Worm (Caenorhabditis elegans) whole organism, L4 larva: ENCODE results near the gene cand-1.
A peak's percentile ranks its signal among the peaks of the same experiment; 100 is the strongest.

Source experiments
- F10B5.3 ChIP-seq: sonication (generic microtip); optimal IDR thresholded peaks from 2 replicates; lab custom pipeline; 2016; ENCODE audit warnings: mild to moderate bottlenecking, missing genetic modification characterization, missing compliant biosample characterization
- T26A8.4 ChIP-seq: fragments of 200-800 bp; sonication (Bioruptor generic); IDR thresholded peaks from 2 replicates; pipeline ENCODE4 v1.3.6; 2022; ENCODE audit warnings: missing genetic modification characterization, missing compliant biosample characterization
- Y5F2A.4 ChIP-seq: fragments of 200-800 bp; sonication (Bioruptor generic); optimal IDR thresholded peaks from 2 replicates; lab custom pipeline; 2018; ENCODE audit warnings: mild to moderate bottlenecking, missing genetic modification characterization, missing compliant biosample characterization
- aha-1 ChIP-seq: fragments of 150-350 bp; peaks from one replicate; lab custom pipeline; 2014; ENCODE audit warnings: missing biosample characterization, missing genetic modification characterization
- ama-1 ChIP-seq: fragments of 150-350 bp; optimal IDR thresholded peaks from 2 replicates; lab custom pipeline; 2014; ENCODE audit warnings: inconsistent platforms, mixed read lengths
- arid-1 ChIP-seq: fragments of 200-800 bp; sonication (Bioruptor generic); conservative IDR thresholded peaks from 2 replicates; pipeline ENCODE4 v1.3.6; 2022; ENCODE audit warnings: missing genetic modification reagents, missing genetic modification characterization, missing compliant biosample characterization
- ceh-28 ChIP-seq: fragments of 150-350 bp; optimal IDR thresholded peaks from 2 replicates; lab custom pipeline; 2014; ENCODE audit warnings: missing biosample characterization, missing genetic modification reagents, missing genetic modification characterization
- ctbp-1 ChIP-seq: fragments of 200-800 bp; sonication (Bioruptor generic); IDR thresholded peaks from 2 replicates; pipeline ENCODE4 v1.3.6; 2022; ENCODE audit warnings: missing genetic modification reagents, missing genetic modification characterization, missing compliant biosample characterization
- daf-12 ChIP-seq: fragments of 150-350 bp; optimal IDR thresholded peaks from 2 replicates; lab custom pipeline; 2014; ENCODE audit warnings: missing biosample characterization, missing genetic modification reagents, missing genetic modification characterization
- daf-19 ChIP-seq: fragments of 200-800 bp; sonication (Bioruptor generic); conservative IDR thresholded peaks from 2 replicates; pipeline ENCODE4 v1.3.6; 2022; ENCODE audit warnings: missing genetic modification characterization, missing compliant biosample characterization
- dmd-6 ChIP-seq: fragments of 200-800 bp; sonication (Bioruptor generic); IDR thresholded peaks from 2 replicates; pipeline ENCODE4 v1.3.6; 2022; ENCODE audit warnings: missing genetic modification reagents, missing genetic modification characterization, missing compliant biosample characterization
- dmd-8 ChIP-seq: fragments of 200-800 bp; sonication (Bioruptor generic); IDR thresholded peaks from 2 replicates; pipeline ENCODE4 v1.3.6; 2022; ENCODE audit warnings: missing genetic modification characterization, missing compliant biosample characterization
- dpl-1 ChIP-seq: fragments of 150-350 bp; optimal IDR thresholded peaks from 2 replicates; lab custom pipeline; 2014; ENCODE audit warnings: missing biosample characterization, missing genetic modification reagents, missing genetic modification characterization
- duxl-1 ChIP-seq: sonication (generic microtip); optimal IDR thresholded peaks from 2 replicates; lab custom pipeline; 2016; ENCODE audit warnings: mild to moderate bottlenecking, missing genetic modification characterization, moderate library complexity, missing compliant biosample characterization; ENCODE audit not compliant: poor library complexity
- hlh-11 ChIP-seq: fragments of 200-800 bp; sonication (Bioruptor generic); optimal IDR thresholded peaks from 2 replicates; lab custom pipeline; 2018; ENCODE audit warnings: mild to moderate bottlenecking, missing genetic modification characterization, missing compliant biosample characterization
- hlh-30 ChIP-seq: sonication (generic microtip); optimal IDR thresholded peaks from 2 replicates; lab custom pipeline; 2017; ENCODE audit warnings: antibody characterized with exemption, mild to moderate bottlenecking, missing genetic modification characterization, missing compliant biosample characterization; ENCODE audit not compliant: insufficient read depth
- mdl-1 ChIP-seq, 2 experiments: fragments of 150-350 bp in 1 of 2; sonication (generic microtip) in 1 of 2; optimal IDR thresholded peaks; 2 replicates each; lab custom pipeline; 2014 to 2017; ENCODE audit warnings: missing biosample characterization in 2 of 2, missing genetic modification characterization in 2 of 2
- mes-2 ChIP-seq: sonication (generic microtip); optimal IDR thresholded peaks from 2 replicates; lab custom pipeline; 2016; ENCODE audit warnings: missing genotype, mild to moderate bottlenecking, missing genetic modification characterization, missing compliant biosample characterization; ENCODE audit not compliant: poor library complexity, severe bottlenecking
- mxl-2 ChIP-seq: fragments of 200-800 bp; sonication (Bioruptor generic); conservative IDR thresholded peaks from 2 replicates; pipeline ENCODE4 v1.3.6; 2022; ENCODE audit warnings: missing genetic modification reagents, missing genetic modification characterization, missing compliant biosample characterization
- nhr-102 ChIP-seq: sonication (generic microtip); optimal IDR thresholded peaks from 2 replicates; lab custom pipeline; 2016; ENCODE audit warnings: mild to moderate bottlenecking, missing genetic modification characterization, moderate library complexity, missing compliant biosample characterization
- nhr-28 ChIP-seq: fragments of 150-350 bp; optimal IDR thresholded peaks from 2 replicates; lab custom pipeline; 2014; ENCODE audit warnings: missing biosample characterization, missing genetic modification characterization
- nhr-42 ChIP-seq: fragments of 200-800 bp; sonication (Bioruptor generic); IDR thresholded peaks from 2 replicates; pipeline ENCODE4 v1.3.6; 2022; ENCODE audit warnings: missing genetic modification characterization, missing compliant biosample characterization
- nhr-48 ChIP-seq: sonication (generic microtip); optimal IDR thresholded peaks from 2 replicates; lab custom pipeline; 2016; ENCODE audit warnings: mild to moderate bottlenecking, missing genetic modification characterization, missing compliant biosample characterization
- nhr-77 ChIP-seq: fragments of 150-350 bp; optimal IDR thresholded peaks from 2 replicates; lab custom pipeline; 2014; ENCODE audit warnings: missing biosample characterization, missing genetic modification characterization
- set-16 ChIP-seq: fragments of 200-800 bp; sonication (Bioruptor generic); IDR thresholded peaks from 2 replicates; pipeline ENCODE4 v1.3.6; 2022; ENCODE audit warnings: missing genetic modification reagents, missing genetic modification characterization, missing compliant biosample characterization
- snpc-1.2 ChIP-seq: fragments of 200-800 bp; sonication (Bioruptor generic); IDR thresholded peaks from 2 replicates; pipeline ENCODE4 v1.3.6; 2022; ENCODE audit warnings: missing genetic modification reagents, missing genetic modification characterization, missing compliant biosample characterization
- tag-97 ChIP-seq: fragments of 200-800 bp; sonication (Bioruptor generic); IDR thresholded peaks from 2 replicates; pipeline ENCODE4 v1.3.6; 2022; ENCODE audit warnings: missing genetic modification characterization, missing compliant biosample characterization
- unc-62 ChIP-seq, 3 experiments: fragments of 150-350 bp in 1 of 3; sonication (generic microtip); optimal IDR thresholded peaks in 2 of 3; peaks in 1 of 3; 1 replicate in 1 of 3; 2 replicates in 2 of 3; lab custom pipeline; 2014 to 2017; ENCODE audit warnings: missing biosample characterization in 3 of 3, missing genetic modification characterization in 3 of 3, missing genetic modification reagents in 3 of 3, missing genotype in 1 of 3
- vab-7 ChIP-seq: fragments of 200-800 bp; sonication (Bioruptor generic); IDR thresholded peaks from 2 replicates; pipeline ENCODE4 v1.3.6; 2022; ENCODE audit warnings: missing genetic modification reagents, missing genetic modification characterization, missing compliant biosample characterization
- zfp-3 ChIP-seq: fragments of 200-800 bp; sonication (Bioruptor generic); conservative IDR thresholded peaks from 2 replicates; pipeline ENCODE4 v1.3.6; 2022; ENCODE audit warnings: missing genetic modification reagents, missing genetic modification characterization, missing compliant biosample characterization

The cand-1 gene

ce11 chrV:16778540-16779280 lies 24.0 kb upstream of the cand-1 start:
- TF ChIP-seq ama-1, result no peak
- no peak for TF ChIP-seq nhr-102
- peak; percentile 8 for TF ChIP-seq hlh-30
- no peak for TF ChIP-seq ctbp-1 (GFP tag; lab: Robert Waterston, UW)
- TF ChIP-seq Y5F2A.4 (GFP tag; lab: Kevin White, UChicago), result no peak
- TF ChIP-seq, all 104 proteins: peak for 1

- TF ChIP-seq duxl-1, result no peak
- TF ChIP-seq unc-62 (GFP tag; optimal IDR thresholded peaks at IDR 0.05 in 1 of 2; lab: Kevin White, UChicago), result peak in 1 of 2 experiments; percentile 95
- no peak for TF ChIP-seq unc-62 (tag; optimal IDR thresholded peaks at IDR 0.05; lab: Kevin White, UChicago)
Observed at ce11 chrV:16779281-16779597, 23.4 kb upstream of the cand-1 start.

ce11 chrV:16779971-16780370 lies 22.7 kb upstream of the cand-1 start:
- TF ChIP-seq unc-62 (GFP tag; optimal IDR thresholded peaks at IDR 0.05 in 1 of 2; lab: Kevin White, UChicago), result peak in 1 of 2 experiments; percentile 93
- no peak for TF ChIP-seq unc-62 (tag; optimal IDR thresholded peaks at IDR 0.05; lab: Kevin White, UChicago)
- no peak for TF ChIP-seq mdl-1 (tag; optimal IDR thresholded peaks at IDR 0.05; lab: Kevin White, UChicago)
- TF ChIP-seq nhr-102, result no peak
- peak; percentile 2; the same call in 1 of the 2 replicates for TF ChIP-seq dmd-6 (GFP tag; lab: Robert Waterston, UW)
- TF ChIP-seq, all 104 proteins: peak for 2

ce11 chrV:16780554-16780953 lies 22.1 kb upstream of the cand-1 start:
- TF ChIP-seq nhr-28 (tag; lab: Kevin White, UChicago) (peak; percentile 52), snpc-1.2 (no peak), duxl-1 (peak; percentile 33), hlh-11 (tag; lab: Kevin White, UChicago) (peak; percentile 36), set-16 (GFP tag; lab: Robert Waterston, UW) (no peak), hlh-30 (peak; percentile 39), dmd-8 (GFP tag; lab: Robert Waterston, UW) (no peak), nhr-77 (tag; lab: Kevin White, UChicago) (no peak), F10B5.3 (tag; lab: Kevin White, UChicago) (no peak), zfp-3 (GFP tag; lab: Robert Waterston, UW) (0 out of 2 replicates have a peak, but pooled peaks have one; percentile 19)

ce11 chrV:16781974-16782373 lies 20.7 kb upstream of the cand-1 start:
- TF ChIP-seq nhr-48 (tag; lab: Kevin White, UChicago), result no peak
- no peak for TF ChIP-seq daf-19 (GFP tag; lab: Robert Waterston, UW)
- no peak for TF ChIP-seq daf-12 (tag; lab: Kevin White, UChicago)
- TF ChIP-seq vab-7 (GFP tag; lab: Robert Waterston, UW), result no peak
- no peak for TF ChIP-seq mxl-2 (GFP tag; lab: Robert Waterston, UW)
- peak; percentile 92 for TF ChIP-seq aha-1 (tag; lab: Kevin White, UChicago)
- TF ChIP-seq, all 104 proteins: peak for 1

- no peak for TF ChIP-seq daf-12 (tag; lab: Kevin White, UChicago)
- no peak for TF ChIP-seq unc-62 (GFP tag; optimal IDR thresholded peaks at IDR 0.05 in 1 of 2; lab: Kevin White, UChicago)
- TF ChIP-seq unc-62 (tag; optimal IDR thresholded peaks at IDR 0.05; lab: Kevin White, UChicago), result no peak
- no peak for TF ChIP-seq dpl-1 (GFP tag; lab: Kevin White, UChicago)
- TF ChIP-seq set-16 (GFP tag; lab: Robert Waterston, UW), result peak; percentile 85
- TF ChIP-seq ceh-28, result no peak
Observed at ce11 chrV:16784806-16785205, 17.9 kb upstream of the cand-1 start.

ce11 chrV:16786012-16786411 lies 16.7 kb upstream of the cand-1 start:
- TF ChIP-seq arid-1 (no peak), nhr-48 (tag; lab: Kevin White, UChicago) (no peak), aha-1 (tag; lab: Kevin White, UChicago) (peak; percentile 57), T26A8.4 (no peak), Y5F2A.4 (GFP tag; lab: Kevin White, UChicago) (no peak), unc-62 (GFP tag; optimal IDR thresholded peaks at IDR 0.05 in 1 of 2; lab: Kevin White, UChicago) (peak in 1 of 2 experiments; percentile 21), unc-62 (tag; optimal IDR thresholded peaks at IDR 0.05; lab: Kevin White, UChicago) (no peak), nhr-42 (GFP tag; lab: Robert Waterston, UW) (no peak), tag-97 (GFP tag; lab: Robert Waterston, UW) (no peak), mes-2 (no peak)
